Worm (Caenorhabditis elegans) whole organism, L3 larva: Measurements from ENCODE around the gene C06H2.2.

Experiments
- R02D3.7 ChIP-seq: fragments of 150-350 bp; optimal IDR thresholded peaks from 2 replicates; lab custom pipeline; 2014; ENCODE audit warnings: missing biosample characterization, missing genetic modification characterization
- ZK546.5 ChIP-seq: sonication (generic microtip); optimal IDR thresholded peaks from 2 replicates; lab custom pipeline; 2017; ENCODE audit warnings: missing biosample characterization, missing genetic modification characterization
- aly-2 ChIP-seq: fragments of 150-350 bp; optimal IDR thresholded peaks from 2 replicates; lab custom pipeline; 2014; ENCODE audit warnings: missing biosample characterization, missing genetic modification characterization
- ama-1 ChIP-seq: fragments of 150-350 bp; optimal IDR thresholded peaks from 2 replicates; lab custom pipeline; 2018
- ceh-28 ChIP-seq: fragments of 150-350 bp; optimal IDR thresholded peaks from 2 replicates; lab custom pipeline; 2014; ENCODE audit warnings: missing biosample characterization, missing genetic modification reagents, missing genetic modification characterization
- ceh-82 ChIP-seq: fragments of 150-350 bp; optimal IDR thresholded peaks from 2 replicates; lab custom pipeline; 2014; ENCODE audit warnings: missing biosample characterization, missing genetic modification characterization
- ceh-9 ChIP-seq: sonication (generic microtip); optimal IDR thresholded peaks from 2 replicates; lab custom pipeline; 2018; ENCODE audit warnings: missing biosample characterization, missing genetic modification characterization
- daf-12 ChIP-seq: fragments of 150-350 bp; optimal IDR thresholded peaks from 2 replicates; lab custom pipeline; 2014; ENCODE audit warnings: missing biosample characterization, missing genetic modification reagents, missing genetic modification characterization
- egl-5 ChIP-seq: fragments of 150-350 bp; optimal IDR thresholded peaks from 2 replicates; lab custom pipeline; 2017; ENCODE audit warnings: missing biosample characterization, missing genetic modification reagents, missing genetic modification characterization, inconsistent platforms
- elt-1 ChIP-seq: fragments of 150-350 bp; optimal IDR thresholded peaks from 2 replicates; lab custom pipeline; 2014; ENCODE audit warnings: missing biosample characterization, missing genetic modification characterization
- elt-2 ChIP-seq: sonication (generic microtip); optimal IDR thresholded peaks from 2 replicates; lab custom pipeline; 2016; ENCODE audit warnings: missing genetic modification reagents, mild to moderate bottlenecking, missing genetic modification characterization, missing compliant biosample characterization
- elt-3 ChIP-seq, 3 experiments: fragments of 150-350 bp in 1 of 3; sonication (generic microtip) in 2 of 3; optimal IDR thresholded peaks; 2 replicates in 2 of 3; 4 replicates in 1 of 3; lab custom pipeline; 2014 to 2017; ENCODE audit warnings: missing biosample characterization in 3 of 3, missing genetic modification characterization in 3 of 3
- eor-1 ChIP-seq, 2 experiments: fragments of 150-350 bp; optimal IDR thresholded peaks; 2 replicates each; lab custom pipeline; 2014 to 2018; ENCODE audit warnings: missing biosample characterization in 2 of 2, missing genetic modification characterization in 2 of 2
- fkh-10 ChIP-seq: sonication (generic microtip); optimal IDR thresholded peaks from 2 replicates; lab custom pipeline; 2017; ENCODE audit warnings: missing biosample characterization, missing genetic modification reagents, missing genetic modification characterization
- fkh-2 ChIP-seq: fragments of 150-350 bp; optimal IDR thresholded peaks from 2 replicates; lab custom pipeline; 2014; ENCODE audit warnings: missing biosample characterization, missing genetic modification reagents, missing genetic modification characterization
- fos-1 ChIP-seq: fragments of 150-350 bp; optimal IDR thresholded peaks from 2 replicates; lab custom pipeline; 2014; ENCODE audit warnings: missing biosample characterization, missing genetic modification characterization
- hmg-11 ChIP-seq: sonication (generic microtip); optimal IDR thresholded peaks from 2 replicates; lab custom pipeline; 2016; ENCODE audit warnings: missing genetic modification characterization, missing compliant biosample characterization
- jun-1 ChIP-seq: fragments of 150-350 bp; optimal IDR thresholded peaks from 2 replicates; lab custom pipeline; 2014; ENCODE audit warnings: missing biosample characterization, missing genetic modification reagents, missing genetic modification characterization
- lin-15B ChIP-seq: fragments of 150-350 bp; optimal IDR thresholded peaks from 2 replicates; lab custom pipeline; 2014; ENCODE audit warnings: missing biosample characterization, missing genetic modification characterization
- lin-39 ChIP-seq: fragments of 150-350 bp; optimal IDR thresholded peaks from 2 replicates; lab custom pipeline; 2018; ENCODE audit warnings: missing biosample characterization, missing genetic modification reagents, missing genetic modification characterization
- lsy-12 ChIP-seq: sonication (generic microtip); optimal IDR thresholded peaks from 2 replicates; lab custom pipeline; 2016; ENCODE audit warnings: mild to moderate bottlenecking, missing genetic modification characterization, missing compliant biosample characterization
- mdl-1 ChIP-seq: fragments of 150-350 bp; optimal IDR thresholded peaks from 2 replicates; lab custom pipeline; 2014; ENCODE audit warnings: missing biosample characterization, missing genetic modification characterization
- mml-1 ChIP-seq: fragments of 150-350 bp; sonication (generic microtip); optimal IDR thresholded peaks from 3 replicates; lab custom pipeline; 2014; ENCODE audit warnings: missing biosample characterization, missing genetic modification characterization
- nfya-1 ChIP-seq: sonication (generic microtip); optimal IDR thresholded peaks from 2 replicates; lab custom pipeline; 2017; ENCODE audit warnings: missing genetic modification characterization, mild to moderate bottlenecking, missing compliant biosample characterization, antibody characterized with exemption, moderate library complexity; ENCODE audit not compliant: insufficient read depth
- nhr-11 ChIP-seq: fragments of 150-350 bp; optimal IDR thresholded peaks from 2 replicates; lab custom pipeline; 2014; ENCODE audit warnings: missing biosample characterization, missing genetic modification characterization
- nhr-12 ChIP-seq: fragments of 150-350 bp; optimal IDR thresholded peaks from 2 replicates; lab custom pipeline; 2014; ENCODE audit warnings: missing biosample characterization, missing genetic modification characterization
- nhr-23 ChIP-seq: fragments of 150-350 bp; optimal IDR thresholded peaks from 2 replicates; lab custom pipeline; 2014; ENCODE audit warnings: missing biosample characterization, missing genetic modification reagents, missing genetic modification characterization
- nhr-237 ChIP-seq: fragments of 150-350 bp; optimal IDR thresholded peaks from 2 replicates; lab custom pipeline; 2014; ENCODE audit warnings: missing biosample characterization, missing genetic modification characterization
- nhr-25 ChIP-seq: sonication (generic microtip); optimal IDR thresholded peaks from 2 replicates; lab custom pipeline; 2017; ENCODE audit warnings: missing biosample characterization, missing genetic modification characterization
- nhr-28 ChIP-seq: fragments of 150-350 bp; optimal IDR thresholded peaks from 2 replicates; lab custom pipeline; 2014; ENCODE audit warnings: missing biosample characterization, missing genetic modification characterization
- nhr-43 ChIP-seq: sonication (generic microtip); optimal IDR thresholded peaks from 2 replicates; lab custom pipeline; 2016; ENCODE audit warnings: mild to moderate bottlenecking, missing genetic modification characterization, missing compliant biosample characterization; ENCODE audit not compliant: poor library complexity, severe bottlenecking
- nhr-76 ChIP-seq: fragments of 150-350 bp; sonication (generic microtip); optimal IDR thresholded peaks from 5 replicates; lab custom pipeline; 2014; ENCODE audit warnings: missing biosample characterization, missing genetic modification characterization
- nhr-77 ChIP-seq: fragments of 150-350 bp; optimal IDR thresholded peaks from 2 replicates; lab custom pipeline; 2014; ENCODE audit warnings: missing biosample characterization, missing genetic modification characterization
- pha-4 ChIP-seq: fragments of 150-350 bp; optimal IDR thresholded peaks from 2 replicates; lab custom pipeline; 2014; ENCODE audit warnings: missing biosample characterization, missing genetic modification reagents, missing genetic modification characterization
- sea-2 ChIP-seq: fragments of 150-350 bp; sonication (generic microtip); optimal IDR thresholded peaks from 4 replicates; lab custom pipeline; 2014; ENCODE audit warnings: missing biosample characterization, missing genetic modification reagents, missing genetic modification characterization
- skn-1 ChIP-seq: fragments of 150-350 bp; optimal IDR thresholded peaks from 2 replicates; lab custom pipeline; 2014; ENCODE audit warnings: missing biosample characterization, missing genetic modification characterization
- snpc-4 ChIP-seq: fragments of 150-350 bp; optimal IDR thresholded peaks from 2 replicates; lab custom pipeline; 2014; ENCODE audit warnings: missing biosample characterization, missing genetic modification characterization
- tbx-2 ChIP-seq: sonication (generic microtip); optimal IDR thresholded peaks from 2 replicates; lab custom pipeline; 2016; ENCODE audit warnings: mild to moderate bottlenecking, missing genetic modification characterization, missing compliant biosample characterization
- unc-62 ChIP-seq: fragments of 150-350 bp; sonication (generic microtip); optimal IDR thresholded peaks from 4 replicates; lab custom pipeline; 2014; ENCODE audit warnings: missing biosample characterization, missing genetic modification reagents, missing genetic modification characterization
- zag-1 ChIP-seq: fragments of 150-350 bp; optimal IDR thresholded peaks from 2 replicates; lab custom pipeline; 2014; ENCODE audit warnings: missing biosample characterization, missing genetic modification characterization
- ztf-4 ChIP-seq: fragments of 150-350 bp; optimal IDR thresholded peaks from 2 replicates; lab custom pipeline; 2014; ENCODE audit warnings: missing biosample characterization, missing genetic modification characterization

Gene C06H2.2

DNA sequence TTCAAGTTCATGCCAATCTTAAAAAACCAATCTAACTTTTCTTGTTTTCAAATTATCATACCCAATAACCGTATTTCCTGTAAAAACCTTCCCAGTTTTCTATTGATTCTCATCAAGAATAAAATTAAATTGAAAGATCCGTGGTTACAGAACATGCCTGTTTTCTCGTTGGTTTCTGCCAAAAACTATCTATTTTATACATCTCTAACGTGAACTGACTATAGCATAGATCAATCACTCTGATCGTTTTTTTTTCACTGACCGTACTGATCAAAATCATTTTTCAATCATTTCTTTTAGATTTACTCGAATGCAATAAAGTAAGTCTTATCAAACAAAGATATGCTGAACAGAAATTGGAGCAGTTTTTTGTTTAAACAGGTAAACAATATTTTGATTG is at the start of gene C06H2.2:
Gene C06H2.2 (plus strand): TSS at position 301 of the 400 bp plus-strand sequence.
- TF ChIP-seq lin-39 (tag; lab: Kevin White, UChicago) (no peak), nhr-28 (tag; lab: Kevin White, UChicago) (no peak), nfya-1 (tag; lab: Kevin White, UChicago) (no peak), nhr-237 (tag; lab: Kevin White, UChicago) (no peak), sea-2 (GFP tag; lab: Kevin White, UChicago) (no peak), daf-12 (tag; lab: Kevin White, UChicago) (no peak), mml-1 (tag; lab: Kevin White, UChicago) (no peak)

- no peak for TF ChIP-seq lin-39 (tag; lab: Kevin White, UChicago)
- TF ChIP-seq ceh-9 (tag; lab: Kevin White, UChicago) = no peak
- TF ChIP-seq ztf-4 (tag; lab: Kevin White, UChicago) = no peak
- no peak for TF ChIP-seq elt-1 (tag; lab: Kevin White, UChicago)
- TF ChIP-seq ceh-28 (tag; lab: Kevin White, UChicago) = no peak
- TF ChIP-seq ceh-82 (tag; lab: Kevin White, UChicago) = no peak
- peak; percentile 34 for TF ChIP-seq tbx-2 (tag; lab: Kevin White, UChicago)
- no peak for TF ChIP-seq nhr-77 (tag; lab: Kevin White, UChicago)
- TF ChIP-seq nhr-23 (tag; lab: Kevin White, UChicago) = no peak
- TF ChIP-seq fos-1 = no peak
- TF ChIP-seq nhr-43 (tag; lab: Kevin White, UChicago) = peak; percentile 14
- no peak for TF ChIP-seq unc-62 (GFP tag; lab: Kevin White, UChicago)
- TF ChIP-seq lsy-12 (tag; lab: Kevin White, UChicago) = no peak
- TF ChIP-seq eor-1 (tag; optimal IDR thresholded peaks at IDR 0.05; lab: Kevin White, UChicago) = no peak
- TF ChIP-seq nhr-28 (tag; lab: Kevin White, UChicago) = no peak
- TF ChIP-seq aly-2 (tag; lab: Kevin White, UChicago) = no peak
- TF ChIP-seq ZK546.5 (tag; lab: Kevin White, UChicago) = no peak
Measured at ce11 chrV:11076028-11076402, 49.0 kb upstream of the C06H2.2 start.

DNA sequence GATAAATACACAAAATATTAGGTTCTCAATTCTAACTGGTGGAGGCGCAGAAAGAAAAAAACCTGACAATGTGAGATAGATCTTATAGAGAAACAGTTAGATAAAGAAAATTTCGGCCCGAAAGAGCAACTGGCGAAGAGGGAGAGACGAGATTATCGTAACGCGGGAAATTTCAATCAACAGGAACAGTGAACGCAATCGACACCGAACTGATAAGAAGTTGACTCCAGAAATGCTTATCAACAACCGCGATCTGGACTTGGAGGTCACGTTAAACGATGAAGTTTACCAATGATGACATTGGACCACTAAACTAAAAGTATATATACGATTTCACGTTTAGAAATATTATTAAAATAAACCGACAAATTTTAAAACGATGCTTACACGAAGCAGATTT is 48.6 kb upstream of the C06H2.2 start:
- TF ChIP-seq tbx-2 (tag; lab: Kevin White, UChicago) = no peak
- TF ChIP-seq zag-1 (tag; lab: Kevin White, UChicago) = no peak
- no peak for TF ChIP-seq nhr-11 (tag; lab: Kevin White, UChicago)
- TF ChIP-seq nhr-25 = peak; percentile 72
- TF ChIP-seq jun-1 (tag; lab: Kevin White, UChicago) = peak; percentile 4
- no peak for TF ChIP-seq nhr-28 (tag; lab: Kevin White, UChicago)
- no peak for TF ChIP-seq elt-1 (tag; lab: Kevin White, UChicago)
- peak; percentile 94 for TF ChIP-seq ama-1 (lab: Kevin White, UChicago)
- no peak for TF ChIP-seq lin-15B (tag; lab: Kevin White, UChicago)
- TF ChIP-seq fkh-10 (GFP tag; lab: Kevin White, UChicago) = no peak
- TF ChIP-seq nhr-76 (tag; lab: Kevin White, UChicago) = no peak
- TF ChIP-seq ZK546.5 (tag; lab: Kevin White, UChicago) = no peak
- TF ChIP-seq elt-2 (tag; lab: Kevin White, UChicago) = peak; percentile 52
- no peak for TF ChIP-seq unc-62 (GFP tag; lab: Kevin White, UChicago)
- no peak for TF ChIP-seq nhr-43 (tag; lab: Kevin White, UChicago)
- no peak for TF ChIP-seq lsy-12 (tag; lab: Kevin White, UChicago)
- peak; percentile 8 for TF ChIP-seq egl-5 (tag; lab: Kevin White, UChicago)
- TF ChIP-seq fkh-2 (tag; lab: Kevin White, UChicago) = no peak
- TF ChIP-seq pha-4 (tag; lab: Kevin White, UChicago) = peak; percentile 32
- TF ChIP-seq nhr-12 (tag; lab: Kevin White, UChicago) = no peak
- no peak for TF ChIP-seq sea-2 (GFP tag; lab: Kevin White, UChicago)

DNA sequence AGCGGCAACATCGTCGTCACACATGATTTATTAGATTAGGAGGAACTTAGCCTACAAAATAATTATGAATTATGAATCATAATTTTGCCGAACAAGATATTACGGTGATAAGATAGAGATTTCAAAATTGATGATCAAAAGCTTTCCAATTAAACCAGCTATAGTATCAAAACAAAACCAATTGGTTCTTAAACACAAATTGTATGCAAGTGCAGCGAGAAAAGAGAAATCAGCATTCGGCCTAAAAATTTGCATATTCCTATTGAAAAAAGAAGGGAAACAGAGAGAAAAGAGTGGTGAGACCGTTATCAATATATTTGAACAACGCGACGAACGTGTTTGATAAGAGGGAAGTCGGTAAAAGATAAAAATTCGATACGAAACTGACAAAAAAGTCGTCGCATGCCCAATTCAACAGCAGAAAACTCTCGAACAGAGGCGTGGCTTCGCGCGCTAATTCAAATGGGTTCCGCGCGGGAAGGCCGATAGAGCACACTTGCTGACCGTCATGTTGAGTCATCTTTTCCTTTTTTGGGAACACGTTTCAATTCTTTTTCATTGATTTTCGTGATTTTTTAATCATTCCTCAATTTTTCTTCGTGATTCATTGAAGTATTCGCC is 46.8 kb upstream of the C06H2.2 start, which contains the start of gene act-2:
Gene act-2 (minus strand): TSS at position 51 of the 621 bp plus-strand sequence.
- TF ChIP-seq elt-1 (tag; lab: Kevin White, UChicago) = peak; percentile 20
- peak; percentile 78 for TF ChIP-seq nhr-23 (tag; lab: Kevin White, UChicago)
- peak; percentile 9 for TF ChIP-seq ceh-28 (tag; lab: Kevin White, UChicago)
- TF ChIP-seq mdl-1 (tag; lab: Kevin White, UChicago) = no peak
- TF ChIP-seq elt-2 (tag; lab: Kevin White, UChicago) = peak; percentile 76
- TF ChIP-seq elt-3 (tag; optimal IDR thresholded peaks at IDR 0.05; lab: Kevin White, UChicago) = peak in 1 of 3 experiments; percentile 32
- TF ChIP-seq R02D3.7 (tag; lab: Kevin White, UChicago) = peak; percentile 9
- TF ChIP-seq lin-39 (tag; lab: Kevin White, UChicago) = peak; percentile 74
- TF ChIP-seq lin-15B (tag; lab: Kevin White, UChicago) = peak; percentile 78
- TF ChIP-seq nfya-1 (tag; lab: Kevin White, UChicago) = peak; percentile 88
- TF ChIP-seq tbx-2 (tag; lab: Kevin White, UChicago) = peak; percentile 34
- TF ChIP-seq ama-1 (lab: Kevin White, UChicago) = peak; percentile 22
- TF ChIP-seq snpc-4 (tag; lab: Kevin White, UChicago) = peak; percentile 73
- TF ChIP-seq jun-1 (tag; lab: Kevin White, UChicago) = peak; percentile 82
- no peak for TF ChIP-seq mml-1 (tag; lab: Kevin White, UChicago)
- TF ChIP-seq pha-4 (tag; lab: Kevin White, UChicago) = peak; percentile 75
- TF ChIP-seq nhr-76 (tag; lab: Kevin White, UChicago) = no peak
- TF ChIP-seq aly-2 (tag; lab: Kevin White, UChicago) = no peak
- peak; percentile 36 for TF ChIP-seq hmg-11 (tag; lab: Kevin White, UChicago)
- peak; percentile 58 for TF ChIP-seq fkh-10 (GFP tag; lab: Kevin White, UChicago)
- no peak for TF ChIP-seq nhr-43 (tag; lab: Kevin White, UChicago)
- no peak for TF ChIP-seq ZK546.5 (tag; lab: Kevin White, UChicago)
- peak; percentile 23 for TF ChIP-seq skn-1 (tag; lab: Kevin White, UChicago)
- no peak for TF ChIP-seq egl-5 (tag; lab: Kevin White, UChicago)
- no peak for TF ChIP-seq nhr-11 (tag; lab: Kevin White, UChicago)
